Worm (Caenorhabditis elegans) whole organism, L4 larva: Measurements from ENCODE around the gene Y57G11C.28.

Experiments
- F26F4.8 ChIP-seq: fragments of 200-800 bp; sonication (Bioruptor generic); conservative IDR thresholded peaks from 2 replicates; pipeline ENCODE4 v1.3.6; 2022; ENCODE audit warnings: missing genetic modification characterization, missing compliant biosample characterization
- F44E2.7 ChIP-seq: fragments of 200-800 bp; sonication (Bioruptor generic); IDR thresholded peaks from 2 replicates; pipeline ENCODE4 v2.1.2; 2022; ENCODE audit warnings: missing genetic modification characterization, missing compliant biosample characterization
- Y75B8A.6 ChIP-seq: fragments of 200-800 bp; sonication (Bioruptor generic); IDR thresholded peaks from 2 replicates; pipeline ENCODE4 v1.3.6; 2022; ENCODE audit warnings: missing genetic modification reagents, missing genetic modification characterization, missing compliant biosample characterization
- ZK337.2 ChIP-seq: fragments of 200-800 bp; sonication (Bioruptor generic); IDR thresholded peaks from 2 replicates; pipeline ENCODE4 v1.3.6; 2022; ENCODE audit warnings: missing genetic modification reagents, missing genetic modification characterization, missing compliant biosample characterization
- aha-1 ChIP-seq: fragments of 150-350 bp; peaks from one replicate; lab custom pipeline; 2014; ENCODE audit warnings: missing biosample characterization, missing genetic modification characterization
- arid-1 ChIP-seq: fragments of 200-800 bp; sonication (Bioruptor generic); conservative IDR thresholded peaks from 2 replicates; pipeline ENCODE4 v1.3.6; 2022; ENCODE audit warnings: missing genetic modification reagents, missing genetic modification characterization, missing compliant biosample characterization
- ceh-20 ChIP-seq: fragments of 200-800 bp; sonication (Bioruptor generic); IDR thresholded peaks from 2 replicates; pipeline ENCODE4 v1.3.6; 2022; ENCODE audit warnings: missing genetic modification reagents, missing genetic modification characterization, missing compliant biosample characterization
- ceh-44 ChIP-seq: fragments of 200-800 bp; sonication (Bioruptor generic); IDR thresholded peaks from 2 replicates; pipeline ENCODE4 v1.3.6; 2022; ENCODE audit warnings: missing genetic modification reagents, missing genetic modification characterization, missing compliant biosample characterization
- ceh-62 ChIP-seq: sonication (generic microtip); optimal IDR thresholded peaks from 2 replicates; lab custom pipeline; 2017; ENCODE audit warnings: missing biosample characterization, missing genetic modification characterization
- ces-1 ChIP-seq: fragments of 150-350 bp; sonication (generic microtip); optimal IDR thresholded peaks from 4 replicates; lab custom pipeline; 2014; ENCODE audit warnings: missing biosample characterization, missing genetic modification reagents, missing genetic modification characterization
- cey-2 ChIP-seq: sonication (generic microtip); optimal IDR thresholded peaks from 3 replicates; lab custom pipeline; 2017; ENCODE audit warnings: missing genetic modification characterization, mild to moderate bottlenecking, missing compliant biosample characterization, antibody characterized with exemption, borderline replicate concordance; ENCODE audit not compliant: insufficient read depth
- ctbp-1 ChIP-seq: fragments of 200-800 bp; sonication (Bioruptor generic); IDR thresholded peaks from 2 replicates; pipeline ENCODE4 v1.3.6; 2022; ENCODE audit warnings: missing genetic modification reagents, missing genetic modification characterization, missing compliant biosample characterization
- daf-12 ChIP-seq: fragments of 150-350 bp; optimal IDR thresholded peaks from 2 replicates; lab custom pipeline; 2014; ENCODE audit warnings: missing biosample characterization, missing genetic modification reagents, missing genetic modification characterization
- daf-16 ChIP-seq, 3 experiments: sonication (generic microtip); optimal IDR thresholded peaks; 2 replicates each; lab custom pipeline; 2016 to 2017; ENCODE audit warnings: missing genetic modification characterization in 3 of 3, missing genetic modification reagents in 3 of 3, mild to moderate bottlenecking in 2 of 3, missing compliant biosample characterization in 2 of 3, missing biosample characterization in 1 of 3, moderate library complexity in 1 of 3
- daf-8 ChIP-seq: fragments of 200-800 bp; sonication (Bioruptor generic); IDR thresholded peaks from 2 replicates; pipeline ENCODE4 v1.3.6; 2022; ENCODE audit warnings: missing genetic modification characterization, missing compliant biosample characterization
- dmd-8 ChIP-seq: fragments of 200-800 bp; sonication (Bioruptor generic); IDR thresholded peaks from 2 replicates; pipeline ENCODE4 v1.3.6; 2022; ENCODE audit warnings: missing genetic modification characterization, missing compliant biosample characterization
- dpl-1 ChIP-seq: fragments of 150-350 bp; optimal IDR thresholded peaks from 2 replicates; lab custom pipeline; 2014; ENCODE audit warnings: missing biosample characterization, missing genetic modification reagents, missing genetic modification characterization
- egl-27 ChIP-seq: sonication (generic microtip); optimal IDR thresholded peaks from 3 replicates; lab custom pipeline; 2017; ENCODE audit warnings: missing biosample characterization, missing genetic modification reagents, missing genetic modification characterization
- egl-43 ChIP-seq: fragments of 200-800 bp; sonication (Bioruptor generic); IDR thresholded peaks from 2 replicates; pipeline ENCODE4 v1.3.6; 2022; ENCODE audit warnings: missing genetic modification reagents, missing genetic modification characterization, missing compliant biosample characterization
- fkh-10 ChIP-seq: fragments of 150-350 bp; optimal IDR thresholded peaks from 2 replicates; lab custom pipeline; 2014; ENCODE audit warnings: missing biosample characterization, missing genetic modification reagents, missing genetic modification characterization
- hlh-11 ChIP-seq: fragments of 200-800 bp; sonication (Bioruptor generic); optimal IDR thresholded peaks from 2 replicates; lab custom pipeline; 2018; ENCODE audit warnings: mild to moderate bottlenecking, missing genetic modification characterization, missing compliant biosample characterization
- hlh-30 ChIP-seq: sonication (generic microtip); optimal IDR thresholded peaks from 2 replicates; lab custom pipeline; 2017; ENCODE audit warnings: antibody characterized with exemption, mild to moderate bottlenecking, missing genetic modification characterization, missing compliant biosample characterization; ENCODE audit not compliant: insufficient read depth
- hmg-1.1 ChIP-seq: fragments of 200-800 bp; sonication (Bioruptor generic); IDR thresholded peaks from 2 replicates; pipeline ENCODE4 v1.3.6; 2022; ENCODE audit warnings: missing genetic modification reagents, missing genetic modification characterization, missing compliant biosample characterization
- lim-7 ChIP-seq: fragments of 200-800 bp; sonication (Bioruptor generic); IDR thresholded peaks from 2 replicates; pipeline ENCODE4 v1.3.6; 2022; ENCODE audit warnings: missing genetic modification characterization, missing compliant biosample characterization
- lin-1 ChIP-seq: fragments of 200-800 bp; sonication (Bioruptor generic); IDR thresholded peaks from 2 replicates; pipeline ENCODE4 v1.3.6; 2022; ENCODE audit warnings: missing genetic modification reagents, missing genetic modification characterization, missing compliant biosample characterization
- lir-3 ChIP-seq: sonication (generic microtip); optimal IDR thresholded peaks from 2 replicates; lab custom pipeline; 2016; ENCODE audit warnings: mild to moderate bottlenecking, missing genetic modification characterization, missing compliant biosample characterization
- madf-5 ChIP-seq, 2 experiments: fragments of 200-800 bp; sonication (Bioruptor generic); IDR thresholded peaks; 2 replicates each; pipeline ENCODE4 v1.3.6; 2022; ENCODE audit warnings: missing compliant biosample characterization in 2 of 2, missing genetic modification characterization in 2 of 2
- madf-9 ChIP-seq: fragments of 200-800 bp; sonication (Bioruptor generic); conservative IDR thresholded peaks from 2 replicates; pipeline ENCODE4 v1.3.6; 2022; ENCODE audit warnings: missing genetic modification reagents, missing genetic modification characterization, missing compliant biosample characterization
- mdl-1 ChIP-seq, 2 experiments: fragments of 150-350 bp in 1 of 2; sonication (generic microtip) in 1 of 2; optimal IDR thresholded peaks; 2 replicates each; lab custom pipeline; 2014 to 2017; ENCODE audit warnings: missing biosample characterization in 2 of 2, missing genetic modification characterization in 2 of 2
- mes-2 ChIP-seq: sonication (generic microtip); optimal IDR thresholded peaks from 2 replicates; lab custom pipeline; 2016; ENCODE audit warnings: missing genotype, mild to moderate bottlenecking, missing genetic modification characterization, missing compliant biosample characterization; ENCODE audit not compliant: poor library complexity, severe bottlenecking
- mxl-2 ChIP-seq: fragments of 200-800 bp; sonication (Bioruptor generic); conservative IDR thresholded peaks from 2 replicates; pipeline ENCODE4 v1.3.6; 2022; ENCODE audit warnings: missing genetic modification reagents, missing genetic modification characterization, missing compliant biosample characterization
- nhr-111 ChIP-seq: fragments of 200-800 bp; sonication (Bioruptor generic); optimal IDR thresholded peaks from 2 replicates; lab custom pipeline; 2018; ENCODE audit warnings: mild to moderate bottlenecking, missing genetic modification characterization, missing compliant biosample characterization
- nhr-237 ChIP-seq: sonication (generic microtip); optimal IDR thresholded peaks from 2 replicates; lab custom pipeline; 2017; ENCODE audit warnings: missing biosample characterization, missing genetic modification characterization
- nhr-25 ChIP-seq: sonication (generic microtip); optimal IDR thresholded peaks from 2 replicates; lab custom pipeline; 2017; ENCODE audit warnings: missing genetic modification characterization, mild to moderate bottlenecking, missing compliant biosample characterization, antibody characterized with exemption, moderate library complexity, borderline replicate concordance; ENCODE audit not compliant: insufficient read depth
- nhr-28 ChIP-seq: fragments of 150-350 bp; optimal IDR thresholded peaks from 2 replicates; lab custom pipeline; 2014; ENCODE audit warnings: missing biosample characterization, missing genetic modification characterization
- nhr-41 ChIP-seq: fragments of 200-800 bp; sonication (Bioruptor generic); IDR thresholded peaks from 2 replicates; pipeline ENCODE4 v1.3.6; 2022; ENCODE audit warnings: missing genetic modification reagents, missing genetic modification characterization, missing compliant biosample characterization
- nhr-6 ChIP-seq: fragments of 150-350 bp; optimal IDR thresholded peaks from 2 replicates; lab custom pipeline; 2014; ENCODE audit warnings: missing biosample characterization, missing genetic modification characterization
- nhr-76 ChIP-seq: fragments of 150-350 bp; optimal IDR thresholded peaks from 2 replicates; lab custom pipeline; 2014; ENCODE audit warnings: missing biosample characterization, missing genetic modification characterization
- nhr-77 ChIP-seq: fragments of 150-350 bp; optimal IDR thresholded peaks from 2 replicates; lab custom pipeline; 2014; ENCODE audit warnings: missing biosample characterization, missing genetic modification characterization
- pha-4 ChIP-seq, 2 experiments: fragments of 150-350 bp in 1 of 2; fragments of 200-800 bp in 1 of 2; sonication (Bioruptor generic) in 1 of 2; IDR thresholded peaks in 1 of 2; optimal IDR thresholded peaks in 1 of 2; 2 replicates each; pipeline versions ENCODE4 v1.3.6 to Lab custom; 2014 to 2022; ENCODE audit warnings: missing genetic modification characterization in 2 of 2, missing genetic modification reagents in 2 of 2, missing biosample characterization in 1 of 2, missing compliant biosample characterization in 1 of 2
- pqm-1 ChIP-seq: sonication (generic microtip); optimal IDR thresholded peaks from 2 replicates; lab custom pipeline; 2017; ENCODE audit warnings: missing biosample characterization, missing genetic modification characterization
- saeg-2 ChIP-seq: fragments of 200-800 bp; sonication (Bioruptor generic); IDR thresholded peaks from 2 replicates; pipeline ENCODE4 v1.3.6; 2022; ENCODE audit warnings: missing genetic modification reagents, missing genetic modification characterization, missing compliant biosample characterization
- sdz-12 ChIP-seq: fragments of 200-800 bp; sonication (Bioruptor generic); optimal IDR thresholded peaks from 2 replicates; lab custom pipeline; 2018; ENCODE audit warnings: mild to moderate bottlenecking, missing genetic modification characterization, missing compliant biosample characterization
- set-16 ChIP-seq: fragments of 200-800 bp; sonication (Bioruptor generic); IDR thresholded peaks from 2 replicates; pipeline ENCODE4 v1.3.6; 2022; ENCODE audit warnings: missing genetic modification reagents, missing genetic modification characterization, missing compliant biosample characterization
- skn-1 ChIP-seq: fragments of 150-350 bp; optimal IDR thresholded peaks from 2 replicates; lab custom pipeline; 2014; ENCODE audit warnings: missing biosample characterization, missing genetic modification characterization
- snpc-1.2 ChIP-seq: fragments of 200-800 bp; sonication (Bioruptor generic); IDR thresholded peaks from 2 replicates; pipeline ENCODE4 v1.3.6; 2022; ENCODE audit warnings: missing genetic modification reagents, missing genetic modification characterization, missing compliant biosample characterization
- snpc-4 ChIP-seq: fragments of 150-350 bp; optimal IDR thresholded peaks from 2 replicates; lab custom pipeline; 2014; ENCODE audit warnings: missing biosample characterization, missing genetic modification characterization
- spr-3 ChIP-seq: fragments of 200-800 bp; sonication (Bioruptor generic); optimal IDR thresholded peaks from 2 replicates; lab custom pipeline; 2018; ENCODE audit warnings: mild to moderate bottlenecking, missing genetic modification characterization, missing compliant biosample characterization
- tra-1 ChIP-seq: fragments of 200-800 bp; sonication (Bioruptor generic); IDR thresholded peaks from 2 replicates; pipeline ENCODE4 v1.3.6; 2022; ENCODE audit warnings: missing genetic modification reagents, missing genetic modification characterization, missing compliant biosample characterization
- unc-39 ChIP-seq: sonication (generic microtip); optimal IDR thresholded peaks from 2 replicates; lab custom pipeline; 2017; ENCODE audit warnings: missing biosample characterization, missing genetic modification characterization
- ztf-11 ChIP-seq: fragments of 150-350 bp; optimal IDR thresholded peaks from 2 replicates; lab custom pipeline; 2014; ENCODE audit warnings: missing biosample characterization, missing genetic modification characterization

Gene Y57G11C.28

ce11 chrIV:14959375-14959774, 29.9 kb downstream of the Y57G11C.28 start (continued):
- TF ChIP-seq set-16 (GFP tag; lab: Robert Waterston, UW) (no peak), mxl-2 (GFP tag; lab: Robert Waterston, UW) (no peak), ztf-11 (tag; lab: Kevin White, UChicago) (no peak), snpc-1.2 (GFP tag; lab: Robert Waterston, UW) (peak; percentile 97), saeg-2 (no peak), F26F4.8 (no peak), daf-12 (tag; lab: Kevin White, UChicago) (no peak), nhr-237 (tag; lab: Kevin White, UChicago) (no peak), lim-7 (GFP tag; lab: Robert Waterston, UW) (no peak), ces-1 (GFP tag; lab: Kevin White, UChicago) (no peak), Y75B8A.6 (GFP tag; lab: Robert Waterston, UW) (no peak), egl-27 (no peak), nhr-77 (tag; lab: Kevin White, UChicago) (peak; percentile 72), ZK337.2 (GFP tag; lab: Robert Waterston, UW) (no peak), arid-1 (GFP tag; lab: Robert Waterston, UW) (no peak), dmd-8 (no peak), ceh-20 (GFP tag; lab: Robert Waterston, UW) (no peak), aha-1 (tag; lab: Kevin White, UChicago) (peak; percentile 30), ceh-62 (tag; lab: Kevin White, UChicago) (no peak), nhr-6 (tag; lab: Kevin White, UChicago) (peak; percentile 89), spr-3 (no peak), pha-4 (GFP tag; IDR thresholded peaks at IDR 0.05; lab: Robert Waterston, UW) (no peak), pha-4 (tag; optimal IDR thresholded peaks at IDR 0.05; lab: Kevin White, UChicago) (no peak), madf-9 (GFP tag; lab: Robert Waterston, UW) (no peak), tra-1 (GFP tag; lab: Robert Waterston, UW) (no peak), daf-16 (GFP tag; optimal IDR thresholded peaks at IDR 0.05; lab: Kevin White, UChicago) (no peak), daf-16 (tag; optimal IDR thresholded peaks at IDR 0.05; lab: Kevin White, UChicago) (peak; percentile 74), snpc-4 (tag; lab: Kevin White, UChicago) (no peak), pqm-1 (tag; lab: Kevin White, UChicago) (peak; percentile 96), nhr-111 (GFP tag; lab: Kevin White, UChicago) (no peak), cey-2 (no peak), ceh-44 (GFP tag; lab: Robert Waterston, UW) (no peak), fkh-10 (peak; percentile 55), lin-1 (GFP tag; lab: Robert Waterston, UW) (no peak), nhr-25 (no peak), mes-2 (no peak), F44E2.7 (GFP tag; lab: Robert Waterston, UW) (no peak), daf-8 (no peak), nhr-76 (no peak), nhr-41 (no peak), hlh-30 (tag; lab: Kevin White, UChicago) (peak; percentile 44), sdz-12 (GFP tag; lab: Kevin White, UChicago) (no peak), nhr-28 (peak; percentile 58), unc-39 (tag; lab: Kevin White, UChicago) (no peak), skn-1 (tag; lab: Kevin White, UChicago) (no peak), hmg-1.1 (GFP tag; lab: Robert Waterston, UW) (peak; percentile 41), dpl-1 (peak; percentile 93), ctbp-1 (GFP tag; lab: Robert Waterston, UW) (no peak), madf-5 (GFP tag; IDR thresholded peaks at IDR 0.05; lab: Robert Waterston, UW) (no peak), hlh-11 (tag; lab: Kevin White, UChicago) (no peak), lir-3 (tag; lab: Kevin White, UChicago) (no peak), egl-43 (GFP tag; lab: Robert Waterston, UW) (no peak), mdl-1 (tag; optimal IDR thresholded peaks at IDR 0.05; lab: Kevin White, UChicago) (no peak)
